Worm (Caenorhabditis elegans): ENCODE results near the gene Y66D12A.7.

DNA sequence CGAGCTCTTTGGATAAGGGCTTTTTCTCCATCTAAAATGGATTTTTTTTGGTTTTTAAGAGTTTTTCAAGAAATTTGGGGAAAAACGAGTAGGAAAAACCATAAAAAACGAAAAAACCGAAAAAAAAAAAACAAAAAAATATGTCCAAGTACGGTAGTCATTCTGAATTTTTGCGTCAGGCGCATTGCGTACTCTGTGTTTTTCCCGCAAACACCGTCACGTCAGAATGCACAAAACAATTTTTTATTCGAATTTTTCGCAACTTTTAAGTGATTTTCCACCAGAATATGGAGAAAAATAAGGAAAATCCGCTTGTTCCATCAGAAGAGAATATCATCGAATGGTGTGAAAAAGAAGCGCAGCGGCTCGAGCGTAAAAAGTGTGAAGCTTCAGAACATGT is 1.1 kb upstream of the Y66D12A.7 start, which contains the start of the genes Y66D12A.6 and ceh-92:
- TF ChIP-seq dao-5 (tag; optimal IDR thresholded peaks at IDR 0.05) (no peak), him-1 (tag; optimal IDR thresholded peaks at IDR 0.05) (no peak), W03F9.2 (tag; optimal IDR thresholded peaks at IDR 0.05) (no peak)
